Worm (Caenorhabditis elegans): ENCODE results near the gene Y46G5A.22.

Y46G5A.22 gene

DNA sequence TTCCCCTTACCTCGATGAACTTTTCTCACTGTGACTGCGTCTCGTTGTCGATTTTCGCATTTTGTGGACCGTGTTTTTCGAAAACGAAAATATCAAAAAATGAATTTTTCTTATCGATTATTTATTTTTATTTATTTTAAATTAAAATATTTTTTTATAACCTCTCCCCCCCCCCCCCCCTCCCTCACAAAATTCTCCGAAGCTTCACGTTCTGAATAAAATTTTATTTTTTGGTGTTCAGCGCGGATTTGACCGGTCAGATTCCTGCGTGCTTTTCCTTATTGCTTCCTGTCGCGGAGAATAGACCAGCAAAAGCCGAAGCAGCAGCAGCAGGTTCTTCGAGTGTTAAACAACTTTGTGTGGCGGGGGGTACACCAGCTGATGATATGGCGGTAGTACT lies at the start of gene Y46G5A.22:
TSS of gene Y46G5A.22 (minus strand) at position 101 of the 400 bp plus-strand sequence.
- TF ChIP-seq him-1 (tag; optimal IDR thresholded peaks at IDR 0.05), result no peak

ce11 chrII:12866079-12866478 lies 47.7 kb upstream of the Y46G5A.22 start:
- TF ChIP-seq him-1 (tag; optimal IDR thresholded peaks at IDR 0.05) (no peak), W03F9.2 (tag; optimal IDR thresholded peaks at IDR 0.05) (no peak), dao-5 (tag; optimal IDR thresholded peaks at IDR 0.05) (no peak)

DNA sequence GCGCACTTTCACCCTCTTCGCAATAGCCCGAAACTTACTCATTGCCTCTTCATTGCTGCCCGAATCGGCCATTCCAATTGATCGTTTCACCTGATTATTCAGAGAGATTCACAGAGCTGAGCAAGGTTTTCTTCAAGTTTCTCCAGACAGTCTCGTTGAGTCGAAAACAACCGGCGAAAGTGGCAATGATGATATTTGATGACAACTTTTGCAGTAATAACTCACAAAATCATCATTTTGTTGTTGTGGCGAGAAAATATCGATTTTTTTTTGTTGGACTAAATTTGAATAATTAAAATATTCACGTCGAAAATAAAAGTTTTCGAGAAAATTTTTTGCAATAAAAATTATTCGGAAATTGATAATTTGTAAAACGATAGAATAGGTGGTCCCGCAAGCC lies 47.2 kb upstream of the Y46G5A.22 start, which contains the start of gene snf-5:
TSS of gene snf-5 (minus strand) at position 182 of the 400 bp plus-strand sequence.
- no peak for TF ChIP-seq dao-5 (tag; optimal IDR thresholded peaks at IDR 0.05)
- TF ChIP-seq him-1 (tag; optimal IDR thresholded peaks at IDR 0.05), result no peak
- TF ChIP-seq W03F9.2 (tag; optimal IDR thresholded peaks at IDR 0.05), result no peak

ce11 chrII:12855900-12856299 lies 37.5 kb upstream of the Y46G5A.22 start, which contains the start of gene Y46G5A.29:
Y46G5A.29 (plus strand) TSS chrII:12856200.
- TF ChIP-seq W03F9.2 (tag; optimal IDR thresholded peaks at IDR 0.05), result no peak

- TF ChIP-seq him-1 (tag; optimal IDR thresholded peaks at IDR 0.05) (no peak), dao-5 (tag; optimal IDR thresholded peaks at IDR 0.05) (no peak), W03F9.2 (tag; optimal IDR thresholded peaks at IDR 0.05) (no peak)
Measured at ce11 chrII:12850129-12850528, 31.7 kb upstream of the Y46G5A.22 start, which contains the start of gene Y46G5A.28. Y46G5A.28 (plus strand) TSS chrII:12850429.

- TF ChIP-seq W03F9.2 (tag; optimal IDR thresholded peaks at IDR 0.05) (no peak), dao-5 (tag; optimal IDR thresholded peaks at IDR 0.05) (no peak), him-1 (tag; optimal IDR thresholded peaks at IDR 0.05) (no peak)
Measured at ce11 chrII:12847736-12848135, 29.3 kb upstream of the Y46G5A.22 start, which contains the start of gene pes-10. pes-10 (minus strand) TSS chrII:12847836.

- TF ChIP-seq dao-5 (tag; optimal IDR thresholded peaks at IDR 0.05) (no peak), W03F9.2 (tag; optimal IDR thresholded peaks at IDR 0.05) (no peak), him-1 (tag; optimal IDR thresholded peaks at IDR 0.05) (no peak)
Measured at ce11 chrII:12840057-12840456, 21.7 kb upstream of the Y46G5A.22 start, which contains the start of gene lgc-35. lgc-35 (minus strand) TSS chrII:12840157.

DNA sequence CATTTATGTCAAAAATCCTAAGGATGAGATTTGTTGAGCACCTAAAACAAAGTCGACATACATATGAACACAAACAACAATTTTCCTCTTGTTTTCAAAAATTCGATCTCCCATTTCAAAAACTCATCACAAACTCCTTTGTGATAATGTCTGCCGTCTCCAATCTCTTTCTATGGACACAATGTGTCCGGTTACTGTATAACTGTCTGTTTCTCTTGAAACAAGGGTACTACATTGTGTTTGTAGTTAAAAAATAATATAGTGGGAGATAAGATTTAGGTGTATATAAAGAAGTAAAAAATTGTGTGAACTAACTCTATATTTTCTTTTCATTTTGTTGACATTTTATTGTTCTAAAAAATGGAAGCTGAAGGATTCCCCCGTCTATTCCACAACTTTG lies 12.0 kb upstream of the Y46G5A.22 start, which contains the start of gene bcmo-1:
TSS of gene bcmo-1 (plus strand) at position 330 of the 400 bp plus-strand sequence.
- TF ChIP-seq W03F9.2 (tag; optimal IDR thresholded peaks at IDR 0.05), result no peak
- TF ChIP-seq dao-5 (tag; optimal IDR thresholded peaks at IDR 0.05), result no peak
- no peak for TF ChIP-seq him-1 (tag; optimal IDR thresholded peaks at IDR 0.05)

DNA sequence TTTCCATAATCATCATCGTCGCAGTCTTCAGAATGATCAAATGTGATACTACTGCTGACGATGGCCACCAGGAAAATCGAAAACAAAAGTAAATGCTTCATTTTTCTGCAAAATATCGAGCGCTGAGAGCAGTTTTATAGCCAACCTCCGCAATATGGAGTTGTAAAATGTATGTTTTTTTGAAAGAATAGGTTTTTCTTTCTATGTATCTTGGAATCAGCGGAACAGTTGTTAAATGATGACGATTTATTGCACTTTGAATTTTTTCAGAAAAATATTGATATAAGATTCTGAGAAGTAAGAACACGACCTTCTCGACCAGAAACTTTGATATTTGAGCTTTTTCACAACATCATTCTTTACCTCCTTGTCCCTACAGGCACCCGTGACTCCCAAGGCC lies 10.5 kb upstream of the Y46G5A.22 start, which contains the start of gene Y46G5A.23:
TSS of gene Y46G5A.23 (minus strand) at position 101 of the 400 bp plus-strand sequence.
- TF ChIP-seq him-1 (tag; optimal IDR thresholded peaks at IDR 0.05) (no peak), W03F9.2 (tag; optimal IDR thresholded peaks at IDR 0.05) (no peak), dao-5 (tag; optimal IDR thresholded peaks at IDR 0.05) (no peak)

DNA sequence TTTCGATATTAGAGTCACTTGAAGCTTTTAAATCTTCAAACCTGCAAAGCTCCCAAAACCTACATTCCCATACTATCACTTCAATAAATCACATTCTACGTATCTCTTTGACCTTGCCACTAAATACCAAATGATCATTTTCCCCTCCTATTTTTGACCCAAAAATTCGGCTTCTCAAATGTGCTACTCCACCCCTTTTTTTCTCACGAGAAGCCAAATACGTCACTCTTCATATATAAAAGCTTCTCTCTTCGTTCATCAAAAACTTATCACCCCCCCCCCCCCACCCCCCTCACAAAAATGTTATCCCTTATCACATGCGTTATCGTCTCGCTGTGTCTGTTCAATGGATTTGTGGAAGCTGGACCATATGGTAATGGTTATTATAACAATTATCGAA lies 8.4 kb upstream of the Y46G5A.22 start, which contains the start of gene Y46G5A.38:
TSS of gene Y46G5A.38 (plus strand) at position 301 of the 400 bp plus-strand sequence.
- no peak for TF ChIP-seq W03F9.2 (tag; optimal IDR thresholded peaks at IDR 0.05)
- no peak for TF ChIP-seq him-1 (tag; optimal IDR thresholded peaks at IDR 0.05)
- no peak for TF ChIP-seq dao-5 (tag; optimal IDR thresholded peaks at IDR 0.05)

DNA sequence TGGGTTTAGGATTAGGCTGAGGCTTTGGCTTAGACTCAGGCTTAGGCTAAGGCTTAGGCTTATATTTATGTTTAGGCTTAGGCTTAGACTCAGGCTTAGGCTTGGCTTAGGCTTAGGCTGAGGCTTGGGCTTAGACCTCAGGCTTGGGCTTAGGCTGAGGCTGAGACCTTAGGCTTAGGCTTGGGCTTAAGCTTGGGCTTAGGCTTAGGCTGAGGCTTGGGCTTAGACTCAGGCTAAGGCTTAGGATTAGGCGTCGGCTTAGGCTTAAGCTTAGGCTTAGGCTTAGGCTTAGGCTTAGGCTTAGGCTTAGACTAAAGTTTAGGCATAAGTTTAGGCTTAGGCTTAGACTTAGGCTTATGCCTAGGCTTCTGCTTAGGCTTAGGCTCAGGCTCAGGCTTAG lies 6.1 kb upstream of the Y46G5A.22 start:
- TF ChIP-seq dao-5 (tag; optimal IDR thresholded peaks at IDR 0.05) (no peak), him-1 (tag; optimal IDR thresholded peaks at IDR 0.05) (no peak), W03F9.2 (tag; optimal IDR thresholded peaks at IDR 0.05) (no peak)

ce11 chrII:12823437-12823836 lies 5.0 kb upstream of the Y46G5A.22 start, which contains the start of gene Y46G5A.36:
Y46G5A.36 (plus strand) TSS chrII:12823679.
- TF ChIP-seq W03F9.2 (tag; optimal IDR thresholded peaks at IDR 0.05) (no peak), dao-5 (tag; optimal IDR thresholded peaks at IDR 0.05) (no peak), him-1 (tag; optimal IDR thresholded peaks at IDR 0.05) (no peak)

- TF ChIP-seq W03F9.2 (tag; optimal IDR thresholded peaks at IDR 0.05) (no peak), him-1 (tag; optimal IDR thresholded peaks at IDR 0.05) (no peak), dao-5 (tag; optimal IDR thresholded peaks at IDR 0.05) (no peak)
Measured at ce11 chrII:12819979-12820378, 1.6 kb upstream of the Y46G5A.22 start.

ce11 chrII:12816412-12817146 lies 1.8 kb downstream of the Y46G5A.22 start, which contains the start of gene acl-7:
acl-7 (minus strand) TSS chrII:12816462.
- no peak for TF ChIP-seq W03F9.2 (tag; optimal IDR thresholded peaks at IDR 0.05)
- TF ChIP-seq him-1 (tag; optimal IDR thresholded peaks at IDR 0.05), result no peak
- TF ChIP-seq dao-5 (tag; optimal IDR thresholded peaks at IDR 0.05), result no peak

Data from whole organism, L4/young adult.